Fruit fly (Drosophila melanogaster): ENCODE measurements around the gene mld.
A peak's percentile ranks its signal among the peaks of the same experiment; 100 is the strongest.

The mld gene

DNA sequence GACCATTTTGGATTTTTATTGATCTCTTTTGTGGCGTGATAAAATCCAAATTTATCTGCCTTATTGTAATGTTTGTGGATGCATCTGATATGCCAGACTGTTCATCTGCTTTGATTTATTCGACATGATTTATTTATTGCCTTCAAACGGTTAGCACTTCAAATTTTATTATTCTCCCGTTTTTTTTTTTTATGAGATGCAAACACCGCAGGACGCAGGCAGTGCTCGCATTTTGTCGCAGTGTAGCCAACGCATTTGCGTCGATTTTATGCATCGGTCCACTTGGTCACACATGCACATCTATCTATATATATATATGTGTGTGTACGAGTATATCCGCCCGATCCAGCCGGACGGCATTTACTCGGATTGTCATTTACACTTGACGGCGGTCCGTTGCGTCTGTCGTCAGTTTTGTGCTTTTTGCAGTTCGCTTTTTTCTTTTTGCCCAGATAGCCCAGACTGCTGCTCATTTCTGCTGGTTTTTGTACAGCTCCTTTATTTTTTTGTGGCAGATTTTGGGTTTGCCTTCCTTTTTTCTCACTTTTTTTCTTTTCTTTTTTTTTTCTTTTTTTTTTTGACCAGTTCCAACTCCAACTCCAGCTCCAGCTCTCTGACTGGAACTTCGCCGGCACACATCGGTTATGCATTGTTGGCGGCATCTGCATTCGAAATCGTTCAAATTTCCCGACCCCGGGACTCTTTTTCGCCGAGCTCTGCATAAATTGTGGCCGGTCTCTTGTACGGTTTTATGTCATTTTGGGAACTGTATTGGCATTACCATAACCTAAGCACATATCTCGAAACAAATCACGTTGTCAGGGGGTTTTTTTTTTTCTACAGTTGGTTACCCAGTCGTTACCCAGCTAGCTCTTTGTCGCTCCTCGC lies 28.6 kb downstream of the mld start:
- TF ChIP-seq dac (GFP tag; optimal IDR thresholded peaks at IDR 0.05), result no peak
- peak; percentile 74 for TF ChIP-seq CG8632 (GFP tag; optimal IDR thresholded peaks at IDR 0.05)
- TF ChIP-seq pdm3 (GFP tag; optimal IDR thresholded peaks at IDR 0.05), result peak; percentile 48
- TF ChIP-seq Sox102F (GFP tag; optimal IDR thresholded peaks at IDR 0.05), result peak; percentile 44
- peak; percentile 34 for TF ChIP-seq topi (GFP tag; optimal IDR thresholded peaks at IDR 0.05)
- peak; percentile 64 for TF ChIP-seq CG1621 (tag; optimal IDR thresholded peaks at IDR 0.05)
- TF ChIP-seq esn (GFP tag; optimal IDR thresholded peaks at IDR 0.05), result peak; percentile 59
- peak; percentile 52 for TF ChIP-seq CG3032 (tag; optimal IDR thresholded peaks at IDR 0.05)
- TF ChIP-seq salr (GFP tag; optimal IDR thresholded peaks at IDR 0.05), result peak in 1 of 2 experiments; percentile 30
- no peak; the same call in 1 of the 2 replicates for TF ChIP-seq CG11294 (GFP tag; IDR thresholded peaks at IDR 0.05)
- peak; percentile 61 for TF ChIP-seq CG32006 (GFP tag; optimal IDR thresholded peaks at IDR 0.05)
- TF ChIP-seq CG4318 (GFP tag; optimal IDR thresholded peaks at IDR 0.05), result peak; percentile 25
- peak; percentile 88 for TF ChIP-seq CG9139 (GFP tag; optimal IDR thresholded peaks at IDR 0.05)
- TF ChIP-seq net (GFP tag; optimal IDR thresholded peaks at IDR 0.05), result peak; percentile 80
- peak; percentile 64 for TF ChIP-seq CG6792 (GFP tag; optimal IDR thresholded peaks at IDR 0.05)
- peak; percentile 55 for TF ChIP-seq Sox15 (GFP tag; optimal IDR thresholded peaks at IDR 0.05)
- peak; percentile 65 for TF ChIP-seq achi (GFP tag; optimal IDR thresholded peaks at IDR 0.05)
- TF ChIP-seq Eip75B (GFP tag; optimal IDR thresholded peaks at IDR 0.05), result peak; percentile 60
- TF ChIP-seq Ets96B (tag; optimal IDR thresholded peaks at IDR 0.05), result peak; percentile 69
- peak; percentile 66 for TF ChIP-seq vri (GFP tag; optimal IDR thresholded peaks at IDR 0.05)
- TF ChIP-seq CG6854 (GFP tag; optimal IDR thresholded peaks at IDR 0.05), result peak; percentile 92
- TF ChIP-seq CG10669 (GFP tag; optimal IDR thresholded peaks at IDR 0.05), result peak; percentile 19
- no peak for TF ChIP-seq Hr38 (GFP tag; optimal IDR thresholded peaks at IDR 0.05)
- peak; percentile 58 for TF ChIP-seq acj6 (GFP tag; optimal IDR thresholded peaks at IDR 0.05)
- no peak for TF ChIP-seq Sox14 (GFP tag; optimal IDR thresholded peaks at IDR 0.05)
- TF ChIP-seq CG16779 (tag; optimal IDR thresholded peaks at IDR 0.05), result peak; percentile 78
- peak; percentile 59 for TF ChIP-seq Lpt (GFP tag; optimal IDR thresholded peaks at IDR 0.05)
- TF ChIP-seq dsx (GFP tag; optimal IDR thresholded peaks at IDR 0.05; ENCODE audit: poor library complexity, severe bottlenecking), result peak; percentile 69
- TF ChIP-seq CG6276 (GFP tag; optimal IDR thresholded peaks at IDR 0.05), result peak; percentile 68
- TF ChIP-seq cyc (GFP tag; optimal IDR thresholded peaks at IDR 0.05), result peak; percentile 42
- TF ChIP-seq CG8319 (GFP tag; optimal IDR thresholded peaks at IDR 0.05), result peak; percentile 0
- peak; percentile 85 for TF ChIP-seq svp (GFP tag)
- TF ChIP-seq CG11902 (GFP tag; optimal IDR thresholded peaks at IDR 0.05), result peak; percentile 45
- TF ChIP-seq Smox (GFP tag; optimal IDR thresholded peaks at IDR 0.05), result peak; percentile 33
- TF ChIP-seq CG10631 (GFP tag; optimal IDR thresholded peaks at IDR 0.05), result peak; percentile 16
- peak; percentile 45 for TF ChIP-seq Gug (GFP tag; IDR thresholded peaks at IDR 0.05)
- TF ChIP-seq CG8119 (GFP tag; IDR thresholded peaks at IDR 0.05), result peak; percentile 85
- peak; percentile 59 for TF ChIP-seq Hr39 (GFP tag; optimal IDR thresholded peaks at IDR 0.05)
- peak; percentile 56 for TF ChIP-seq Eip93F (GFP tag; optimal IDR thresholded peaks at IDR 0.05)
- peak; percentile 82 for TF ChIP-seq CG6808 (GFP tag; optimal IDR thresholded peaks at IDR 0.05)
- TF ChIP-seq Eip78C (GFP tag), result peak; percentile 84
- peak; percentile 63 for TF ChIP-seq CG31627 (GFP tag; optimal IDR thresholded peaks at IDR 0.05)
- TF ChIP-seq Hr4 (GFP tag; optimal IDR thresholded peaks at IDR 0.05), result peak; percentile 40
- TF ChIP-seq Ets21C (GFP tag; optimal IDR thresholded peaks at IDR 0.05), result peak; percentile 26
- TF ChIP-seq ss (GFP tag; optimal IDR thresholded peaks at IDR 0.05), result peak; percentile 92 to 94
- TF ChIP-seq Met (GFP tag; optimal IDR thresholded peaks at IDR 0.05), result peak; percentile 44
- peak; percentile 1 for TF ChIP-seq fd85E (GFP tag; optimal IDR thresholded peaks at IDR 0.05)
- peak; percentile 40 for TF ChIP-seq OdsH (GFP tag; optimal IDR thresholded peaks at IDR 0.05)
- peak; percentile 55 for TF ChIP-seq lz (GFP tag; optimal IDR thresholded peaks at IDR 0.05)
- peak; percentile 88 for TF ChIP-seq CG6163 (GFP tag; IDR thresholded peaks at IDR 0.05)

All from whole organism, prepupa.